Worm (Caenorhabditis elegans): ENCODE data around the gene tag-18.

tag-18 gene

ce11 chrX:3733321-3733720 is 515 bp downstream of the tag-18 start:
- TF ChIP-seq unc-62 (GFP tag; optimal IDR thresholded peaks at IDR 0.05): no peak

ce11 chrX:3728970-3729369 is 4.9 kb downstream of the tag-18 start, which contains the start of gene aex-4:
TSS of gene aex-4 (plus strand) at chrX:3729281.
- TF ChIP-seq unc-62 (GFP tag; optimal IDR thresholded peaks at IDR 0.05): no peak

- no peak for TF ChIP-seq unc-62 (GFP tag; optimal IDR thresholded peaks at IDR 0.05)
These were observed 6.6 kb downstream of the tag-18 start, which contains the start of gene nlp-1 for ce11 chrX:3727274-3727673. TSS of gene nlp-1 (plus strand) at chrX:3727574.

ce11 chrX:3725437-3725836 is 8.4 kb downstream of the tag-18 start:
- no peak for TF ChIP-seq unc-62 (GFP tag; optimal IDR thresholded peaks at IDR 0.05)

ce11 chrX:3715835-3716234 is 18.0 kb downstream of the tag-18 start:
- TF ChIP-seq unc-62 (GFP tag; optimal IDR thresholded peaks at IDR 0.05): no peak

ce11 chrX:3714797-3715196 is 19.0 kb downstream of the tag-18 start, which contains the start of gene C01C4.2:
TSS of gene C01C4.2 (plus strand) at chrX:3715097.
- no peak for TF ChIP-seq unc-62 (GFP tag; optimal IDR thresholded peaks at IDR 0.05)

ce11 chrX:3711581-3712101 is 22.2 kb downstream of the tag-18 start:
- TF ChIP-seq unc-62 (GFP tag; optimal IDR thresholded peaks at IDR 0.05): no peak

- no peak for TF ChIP-seq unc-62 (GFP tag; optimal IDR thresholded peaks at IDR 0.05)
These were observed 24.1 kb downstream of the tag-18 start for ce11 chrX:3709747-3710146.

- TF ChIP-seq unc-62 (GFP tag; optimal IDR thresholded peaks at IDR 0.05): no peak
These were observed 27.5 kb downstream of the tag-18 start for ce11 chrX:3706319-3706718.

- no peak for TF ChIP-seq unc-62 (GFP tag; optimal IDR thresholded peaks at IDR 0.05)
These were observed 28.5 kb downstream of the tag-18 start for ce11 chrX:3705319-3705718.

- no peak for TF ChIP-seq unc-62 (GFP tag; optimal IDR thresholded peaks at IDR 0.05)
These were observed 32.0 kb downstream of the tag-18 start for ce11 chrX:3701861-3702260.

ce11 chrX:3697623-3698022 is 36.2 kb downstream of the tag-18 start:
- no peak for TF ChIP-seq unc-62 (GFP tag; optimal IDR thresholded peaks at IDR 0.05)

- TF ChIP-seq unc-62 (GFP tag; optimal IDR thresholded peaks at IDR 0.05): no peak
These were observed 37.2 kb downstream of the tag-18 start, which contains the start of gene C01C4.3 for ce11 chrX:3696603-3697002. TSS of gene C01C4.3 (plus strand) at chrX:3696903.

ce11 chrX:3695826-3696225 is 38.0 kb downstream of the tag-18 start:
- TF ChIP-seq unc-62 (GFP tag; optimal IDR thresholded peaks at IDR 0.05): no peak

- no peak for TF ChIP-seq unc-62 (GFP tag; optimal IDR thresholded peaks at IDR 0.05)
These were observed 39.7 kb downstream of the tag-18 start for ce11 chrX:3694172-3694571.

ce11 chrX:3693138-3693537 is 40.7 kb downstream of the tag-18 start, which contains the start of gene C02F12.8:
TSS of gene C02F12.8 (minus strand) at chrX:3693238.
- no peak for TF ChIP-seq unc-62 (GFP tag; optimal IDR thresholded peaks at IDR 0.05)

ce11 chrX:3689802-3690201 is 44.0 kb downstream of the tag-18 start:
- TF ChIP-seq unc-62 (GFP tag; optimal IDR thresholded peaks at IDR 0.05): no peak

ce11 chrX:3689155-3689719 is 44.6 kb downstream of the tag-18 start, which contains the start of gene tag-278:
TSS of gene tag-278 (minus strand) at chrX:3689205.
- no peak for TF ChIP-seq unc-62 (GFP tag; optimal IDR thresholded peaks at IDR 0.05)
